Worm (Caenorhabditis elegans) whole organism, L1 larva: Measurements from ENCODE around the gene F28G4.2.

Experiments used
- jun-1 ChIP-seq: fragments of 150-350 bp; optimal IDR thresholded peaks from 2 replicates; lab custom pipeline; 2014; ENCODE audit warnings: missing biosample characterization, missing genetic modification reagents, missing genetic modification characterization
- lin-39 ChIP-seq: fragments of 150-350 bp; optimal IDR thresholded peaks from 2 replicates; lab custom pipeline; 2014; ENCODE audit warnings: missing biosample characterization, missing genetic modification reagents, missing genetic modification characterization
- unc-62 ChIP-seq: fragments of 150-350 bp; optimal IDR thresholded peaks from 2 replicates; lab custom pipeline; 2014; ENCODE audit warnings: missing biosample characterization, missing genetic modification reagents, missing genetic modification characterization

DNA sequence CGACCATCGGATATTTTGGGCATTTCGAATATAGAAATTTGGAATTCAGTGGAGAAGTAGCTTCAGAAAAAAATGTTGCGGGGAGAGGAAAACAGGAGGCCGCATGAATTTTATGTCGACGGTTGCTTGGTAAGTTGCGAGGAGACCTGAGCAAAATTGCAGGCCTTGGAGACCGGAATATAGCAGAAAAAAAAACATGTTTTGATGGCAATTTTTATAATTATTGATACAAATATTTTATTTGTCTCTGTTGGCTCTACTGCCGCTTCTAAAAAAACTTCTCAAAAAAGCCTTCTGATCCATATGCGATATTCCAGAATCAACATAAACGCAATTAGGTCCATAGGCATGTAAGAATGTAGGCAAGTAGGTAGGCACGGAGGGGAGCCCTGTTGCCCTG, 6.8 kb downstream of the F28G4.2 start, which contains the start of gene pacl-1:
- no peak for TF ChIP-seq jun-1 (tag; lab: Kevin White, UChicago)
- no peak for TF ChIP-seq unc-62 (GFP tag; lab: Kevin White, UChicago)
- no peak for TF ChIP-seq lin-39 (tag; lab: Kevin White, UChicago)
